Worm (Caenorhabditis elegans): ENCODE measurements around the gene nas-9.

DNA sequence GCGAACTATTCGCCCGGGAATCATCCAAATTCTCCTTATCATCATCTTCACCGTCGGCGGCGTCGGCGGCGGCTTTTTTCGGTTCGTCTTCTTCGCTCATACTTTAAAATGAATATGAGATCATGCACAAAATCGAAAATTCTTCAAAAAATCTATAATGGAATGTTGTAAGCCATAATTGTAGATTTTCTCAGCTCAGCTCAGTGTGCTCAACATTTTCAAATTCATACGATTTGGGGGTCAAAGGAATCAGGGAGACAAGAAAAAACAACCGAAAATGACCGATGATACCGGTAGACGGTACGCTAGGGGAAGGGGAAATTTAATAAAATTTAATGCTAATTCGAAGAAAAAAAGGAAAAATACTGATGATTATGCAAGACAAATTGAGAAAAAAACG, 21.2 kb downstream of the nas-9 start, which contains the start of gene ccep-97:
- TF ChIP-seq lin-39 (tag; optimal IDR thresholded peaks at IDR 0.05) (no peak), alr-1 (tag; optimal IDR thresholded peaks at IDR 0.05) (no peak), ztf-4 (tag; optimal IDR thresholded peaks at IDR 0.05) (no peak), aly-2 (tag; optimal IDR thresholded peaks at IDR 0.05) (no peak), nhr-23 (tag; optimal IDR thresholded peaks at IDR 0.05) (no peak), nhr-12 (tag; optimal IDR thresholded peaks at IDR 0.05) (no peak), blmp-1 (tag; optimal IDR thresholded peaks at IDR 0.05; ENCODE audit: insufficient read depth) (no peak), unc-62 (GFP tag; optimal IDR thresholded peaks at IDR 0.05) (no peak), zag-1 (tag; optimal IDR thresholded peaks at IDR 0.05) (no peak), nhr-77 (tag; optimal IDR thresholded peaks at IDR 0.05) (no peak), sem-4 (tag; optimal IDR thresholded peaks at IDR 0.05) (no peak), ceh-16 (tag; optimal IDR thresholded peaks at IDR 0.05) (no peak), F13H6.1 (tag; optimal IDR thresholded peaks at IDR 0.05) (no peak)

All from whole organism, L2 larva.